Fruit fly (Drosophila melanogaster): ENCODE measurements around the gene Gr33a.

Gr33a gene

DNA sequence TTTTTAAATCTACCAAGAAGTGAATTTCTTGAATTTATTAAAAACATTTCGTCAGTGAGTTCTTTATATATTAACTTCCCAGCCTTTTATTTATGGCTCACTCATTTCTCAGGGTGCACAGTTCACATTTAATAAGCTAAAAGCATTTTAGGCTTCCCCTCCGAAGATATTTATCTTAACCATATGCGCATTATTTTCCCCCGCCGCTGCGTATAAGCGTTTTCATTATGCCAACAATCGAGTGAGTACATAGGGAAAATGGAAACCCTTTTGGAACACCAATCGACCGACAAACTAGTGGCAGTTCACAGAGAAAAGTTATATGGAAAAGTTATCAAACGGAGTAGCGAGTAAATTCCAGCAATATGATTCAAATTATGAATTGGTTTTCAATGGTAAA is at the start of gene Gr33a:
TSS of gene Gr33a (plus strand) at position 301 of the 400 bp plus-strand sequence.
- TF ChIP-seq psq (optimal IDR thresholded peaks at IDR 0.05) (no peak), insv (optimal IDR thresholded peaks at IDR 0.05) (no peak)

DNA sequence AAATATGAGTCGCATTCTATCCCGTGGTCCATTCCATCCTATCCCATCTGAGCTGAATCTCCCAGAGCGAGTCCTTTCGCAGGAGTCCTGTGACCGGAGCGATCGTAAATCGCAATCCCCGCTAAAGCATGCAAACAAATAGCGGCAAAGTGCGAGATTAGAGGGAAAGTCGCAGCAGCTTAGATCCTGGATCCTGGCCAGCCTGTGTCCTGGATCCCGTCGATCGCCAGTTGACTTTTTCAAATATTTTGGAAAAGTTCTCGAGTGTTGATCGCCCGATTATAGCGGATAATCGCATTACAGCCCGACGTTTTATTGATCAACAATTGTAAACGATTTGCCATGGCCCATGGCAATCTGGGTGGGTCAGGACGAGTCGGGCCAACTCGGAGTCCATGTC is 48.7 kb upstream of the Gr33a start:
- TF ChIP-seq Sin3A (optimal IDR thresholded peaks at IDR 0.05) (no peak), insv (optimal IDR thresholded peaks at IDR 0.05) (no peak), Myc (optimal IDR thresholded peaks at IDR 0.05) (no peak), ttk (optimal IDR thresholded peaks at IDR 0.05) (no peak), psq (optimal IDR thresholded peaks at IDR 0.05) (no peak), h (optimal IDR thresholded peaks at IDR 0.05) (no peak)

DNA sequence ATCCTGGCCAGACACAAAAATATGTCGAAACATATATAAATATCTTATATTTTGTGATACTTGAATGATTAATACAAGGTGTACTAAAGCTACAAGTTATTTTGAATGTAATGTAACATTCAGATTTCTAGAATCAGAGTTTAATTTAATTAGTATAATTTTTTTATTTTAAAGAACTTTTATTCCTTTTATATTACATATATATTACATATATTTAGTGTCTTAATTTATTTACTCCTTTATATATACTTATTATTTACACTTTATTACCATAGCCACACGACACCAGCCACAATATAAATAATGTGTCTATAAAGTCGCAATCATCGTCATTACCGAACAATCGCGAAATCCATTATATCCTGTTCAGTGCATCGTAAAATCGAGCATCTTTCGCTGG is 46.3 kb upstream of the Gr33a start, which contains the start of gene Pex19:
TSS of gene Pex19 (plus strand) at position 301 of the 400 bp plus-strand sequence.
- TF ChIP-seq psq (optimal IDR thresholded peaks at IDR 0.05) (no peak), Sin3A (optimal IDR thresholded peaks at IDR 0.05) (no peak), insv (optimal IDR thresholded peaks at IDR 0.05) (no peak), h (optimal IDR thresholded peaks at IDR 0.05) (no peak), ttk (optimal IDR thresholded peaks at IDR 0.05) (no peak), Myc (optimal IDR thresholded peaks at IDR 0.05) (no peak)

DNA sequence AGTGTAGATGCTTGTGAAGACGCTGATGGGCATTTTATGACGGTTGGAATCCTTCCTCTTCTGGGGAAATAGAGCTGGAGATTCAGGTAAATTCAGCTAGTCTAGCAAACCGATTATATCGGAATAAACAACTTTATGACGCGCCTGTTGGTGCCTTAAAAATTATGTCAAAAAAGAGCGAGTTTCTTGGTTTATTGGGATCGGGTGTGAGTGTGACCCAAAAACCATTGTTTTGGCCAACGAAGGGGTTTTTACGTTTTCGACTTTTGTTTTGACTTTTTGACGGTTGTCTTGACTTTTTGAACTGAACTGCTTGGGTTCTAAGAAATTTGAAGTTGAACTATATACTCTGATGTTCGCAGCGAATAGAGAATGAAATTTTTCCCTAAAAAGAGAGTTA is 45.8 kb upstream of the Gr33a start:
- no peak for TF ChIP-seq insv (optimal IDR thresholded peaks at IDR 0.05)
- TF ChIP-seq Myc (optimal IDR thresholded peaks at IDR 0.05): no peak
- TF ChIP-seq Sin3A (optimal IDR thresholded peaks at IDR 0.05): no peak
- TF ChIP-seq psq (optimal IDR thresholded peaks at IDR 0.05): no peak
- TF ChIP-seq h (optimal IDR thresholded peaks at IDR 0.05): no peak
- TF ChIP-seq ttk (optimal IDR thresholded peaks at IDR 0.05): no peak

DNA sequence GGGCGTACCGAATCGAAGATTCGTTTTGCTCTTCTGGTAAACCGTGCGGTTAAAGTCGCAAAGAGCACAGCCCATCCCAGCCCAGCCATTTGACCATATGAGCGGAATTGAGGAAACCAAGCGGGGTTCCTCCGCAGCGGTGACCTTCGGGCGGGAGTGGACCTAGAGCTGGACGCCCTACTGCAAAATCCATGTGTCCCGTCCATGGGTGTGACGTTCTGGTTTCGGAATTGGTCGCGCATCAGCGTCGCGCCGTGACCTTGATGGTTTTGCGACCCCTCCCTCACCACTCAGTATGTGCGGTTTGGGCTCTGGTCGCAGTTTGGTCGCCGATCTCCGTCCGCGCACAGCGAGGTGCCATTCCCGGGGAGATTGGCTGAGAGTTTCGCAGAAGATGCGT is 45.1 kb upstream of the Gr33a start:
- TF ChIP-seq h (optimal IDR thresholded peaks at IDR 0.05) (no peak), insv (optimal IDR thresholded peaks at IDR 0.05) (no peak), Sin3A (optimal IDR thresholded peaks at IDR 0.05) (no peak), Myc (optimal IDR thresholded peaks at IDR 0.05) (no peak), psq (optimal IDR thresholded peaks at IDR 0.05) (no peak), ttk (optimal IDR thresholded peaks at IDR 0.05) (no peak)

DNA sequence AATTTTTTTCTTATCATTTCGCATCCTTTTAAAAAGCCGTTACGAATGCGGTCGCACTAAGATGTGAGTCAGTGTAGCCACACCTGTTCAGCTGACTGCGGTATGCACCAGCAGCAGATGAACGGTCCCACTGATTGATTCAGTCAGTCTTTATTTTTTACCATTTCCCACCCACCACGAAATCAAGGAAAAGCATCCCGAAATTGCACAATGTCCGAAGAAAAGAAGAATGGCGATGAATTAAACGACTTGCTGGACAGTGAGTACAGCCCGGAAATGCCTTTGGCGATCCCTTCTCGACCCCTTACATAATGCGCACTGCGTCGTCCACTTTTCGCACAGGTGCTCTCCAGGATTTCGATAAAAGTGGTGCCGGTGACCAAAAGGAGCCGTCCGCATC is 44.2 kb upstream of the Gr33a start:
- no peak for TF ChIP-seq Sin3A (optimal IDR thresholded peaks at IDR 0.05)
- no peak for TF ChIP-seq h (optimal IDR thresholded peaks at IDR 0.05)
- no peak for TF ChIP-seq psq (optimal IDR thresholded peaks at IDR 0.05)
- TF ChIP-seq insv (optimal IDR thresholded peaks at IDR 0.05): no peak
- no peak for TF ChIP-seq ttk (optimal IDR thresholded peaks at IDR 0.05)
- no peak for TF ChIP-seq Myc (optimal IDR thresholded peaks at IDR 0.05)

DNA sequence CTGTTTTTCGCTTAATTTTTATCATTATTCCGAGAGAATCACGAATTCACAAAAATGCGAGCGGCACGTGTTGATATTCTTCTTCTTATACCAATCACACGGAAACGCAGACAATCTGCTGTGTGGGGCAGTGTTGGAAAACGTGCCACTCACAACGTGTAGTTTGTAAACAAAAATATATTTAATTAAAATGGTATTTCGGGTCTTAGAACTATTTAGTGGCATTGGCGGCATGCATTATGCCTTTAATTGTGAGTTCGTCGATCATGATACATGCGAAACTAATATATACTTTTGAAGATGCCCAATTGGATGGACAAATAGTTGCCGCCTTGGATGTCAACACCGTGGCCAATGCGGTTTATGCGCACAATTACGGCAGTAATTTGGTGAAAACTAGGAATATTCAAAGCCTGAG is 41.4 kb upstream of the Gr33a start, which contains the start of the genes CG6712 and Mt2:
TSS of gene CG6712 (minus strand) at position 116 of the 418 bp plus-strand sequence.
TSS of gene Mt2 (plus strand) at position 130 of the 418 bp plus-strand sequence.
- TF ChIP-seq insv (optimal IDR thresholded peaks at IDR 0.05) (no peak), Sin3A (optimal IDR thresholded peaks at IDR 0.05) (no peak), h (optimal IDR thresholded peaks at IDR 0.05) (no peak), psq (optimal IDR thresholded peaks at IDR 0.05) (no peak), Myc (optimal IDR thresholded peaks at IDR 0.05) (no peak), ttk (optimal IDR thresholded peaks at IDR 0.05) (no peak)

DNA sequence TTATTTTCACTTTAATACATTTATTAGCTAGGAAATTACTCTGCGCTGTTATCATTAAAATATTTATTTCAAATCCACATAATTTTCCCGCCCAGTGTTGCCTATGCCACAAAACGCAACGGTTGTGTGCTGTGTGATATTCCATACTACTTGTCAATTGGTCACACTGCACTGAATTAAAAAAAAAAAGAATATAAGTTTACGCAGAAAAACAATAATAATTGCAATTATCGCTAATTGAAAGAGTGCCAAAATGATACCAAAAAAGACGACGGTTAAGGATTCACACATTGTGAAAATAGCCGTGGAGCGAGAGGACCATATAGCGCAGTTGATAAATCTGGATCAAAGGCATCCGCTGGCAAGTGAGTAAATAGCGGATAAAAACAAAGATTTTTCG is 40.1 kb upstream of the Gr33a start, which contains the start of gene Ced-12:
TSS of gene Ced-12 (plus strand) at position 141 of the 400 bp plus-strand sequence.
- TF ChIP-seq Myc (optimal IDR thresholded peaks at IDR 0.05): no peak
- TF ChIP-seq Sin3A (optimal IDR thresholded peaks at IDR 0.05): no peak
- no peak for TF ChIP-seq h (optimal IDR thresholded peaks at IDR 0.05)
- TF ChIP-seq insv (optimal IDR thresholded peaks at IDR 0.05): no peak
- TF ChIP-seq psq (optimal IDR thresholded peaks at IDR 0.05): no peak
- no peak for TF ChIP-seq ttk (optimal IDR thresholded peaks at IDR 0.05)

DNA sequence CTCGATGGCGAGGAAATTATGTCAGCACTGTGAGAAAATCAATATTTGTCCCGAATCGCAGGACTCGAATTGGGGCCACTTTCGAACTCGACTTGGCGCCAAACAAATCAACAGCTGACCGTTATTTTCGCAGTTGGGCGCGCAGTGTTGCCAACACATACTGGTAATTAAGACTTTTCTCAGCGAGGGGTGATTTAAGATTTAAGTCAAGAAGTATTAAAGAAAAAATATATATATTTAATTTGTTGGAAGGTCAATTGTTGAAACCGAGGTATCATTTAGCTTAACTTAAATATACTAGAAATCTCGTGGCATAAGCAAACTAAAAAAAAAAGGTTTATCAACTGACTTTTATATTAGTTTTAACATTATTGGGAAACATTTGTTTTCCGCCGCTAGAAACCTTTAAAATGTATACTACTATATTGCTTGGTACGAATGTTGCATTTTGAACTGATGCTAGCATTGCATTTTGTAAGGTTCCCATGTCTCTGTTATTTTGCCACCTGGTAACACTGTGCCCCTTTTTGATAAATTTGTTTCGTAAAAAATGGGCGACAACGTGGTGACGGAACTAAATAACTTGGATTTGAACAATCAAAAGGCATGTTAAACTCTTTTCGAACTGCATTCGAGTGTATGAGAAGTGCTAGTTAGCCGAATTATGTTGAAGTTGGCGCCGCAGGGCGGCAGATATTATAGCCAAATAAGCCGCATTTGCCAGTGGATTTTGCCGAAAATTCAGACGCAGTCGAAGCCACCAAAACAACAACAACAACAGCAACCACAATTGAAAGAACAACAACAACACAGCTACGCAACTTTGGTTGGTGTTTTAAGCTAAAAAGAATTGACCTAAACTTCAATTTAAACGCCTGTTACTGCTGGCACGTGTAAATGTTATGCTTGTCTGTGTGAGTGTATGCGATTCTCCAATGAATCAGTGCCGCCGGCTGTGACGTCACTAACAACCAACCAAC is 34.3 kb upstream of the Gr33a start, which contains the start of the genes Patsas and ThrRS:
TSS of gene Patsas (minus strand) at position 55 of the 980 bp plus-strand sequence.
TSS of gene ThrRS (plus strand) at position 521 of the 980 bp plus-strand sequence.
- TF ChIP-seq h (optimal IDR thresholded peaks at IDR 0.05) (no peak), psq (optimal IDR thresholded peaks at IDR 0.05) (no peak), Myc (optimal IDR thresholded peaks at IDR 0.05) (no peak), ttk (optimal IDR thresholded peaks at IDR 0.05) (no peak), insv (optimal IDR thresholded peaks at IDR 0.05) (no peak), Sin3A (optimal IDR thresholded peaks at IDR 0.05) (no peak)

DNA sequence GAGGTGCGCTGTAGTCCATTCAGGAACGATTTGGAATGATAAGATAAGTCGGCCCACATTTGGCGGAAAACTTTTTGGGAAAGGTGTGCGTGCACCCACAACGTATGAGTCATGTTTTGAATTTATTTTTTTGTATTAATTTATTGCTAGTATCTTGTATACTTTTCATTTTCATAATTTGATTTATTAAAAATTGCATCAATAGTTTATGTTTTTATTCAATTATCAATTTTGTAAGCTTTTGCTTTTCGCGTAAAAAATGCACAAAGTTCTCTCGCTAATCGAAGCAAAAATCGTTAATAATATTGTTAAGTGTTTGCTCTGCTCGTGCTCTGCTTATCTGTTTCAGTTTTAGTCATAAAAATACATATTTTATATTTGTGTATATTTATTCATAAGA is 30.7 kb upstream of the Gr33a start:
- TF ChIP-seq Myc (optimal IDR thresholded peaks at IDR 0.05): no peak
- no peak for TF ChIP-seq Sin3A (optimal IDR thresholded peaks at IDR 0.05)
- TF ChIP-seq ttk (optimal IDR thresholded peaks at IDR 0.05): no peak
- no peak for TF ChIP-seq h (optimal IDR thresholded peaks at IDR 0.05)
- TF ChIP-seq insv (optimal IDR thresholded peaks at IDR 0.05): no peak
- no peak for TF ChIP-seq psq (optimal IDR thresholded peaks at IDR 0.05)

DNA sequence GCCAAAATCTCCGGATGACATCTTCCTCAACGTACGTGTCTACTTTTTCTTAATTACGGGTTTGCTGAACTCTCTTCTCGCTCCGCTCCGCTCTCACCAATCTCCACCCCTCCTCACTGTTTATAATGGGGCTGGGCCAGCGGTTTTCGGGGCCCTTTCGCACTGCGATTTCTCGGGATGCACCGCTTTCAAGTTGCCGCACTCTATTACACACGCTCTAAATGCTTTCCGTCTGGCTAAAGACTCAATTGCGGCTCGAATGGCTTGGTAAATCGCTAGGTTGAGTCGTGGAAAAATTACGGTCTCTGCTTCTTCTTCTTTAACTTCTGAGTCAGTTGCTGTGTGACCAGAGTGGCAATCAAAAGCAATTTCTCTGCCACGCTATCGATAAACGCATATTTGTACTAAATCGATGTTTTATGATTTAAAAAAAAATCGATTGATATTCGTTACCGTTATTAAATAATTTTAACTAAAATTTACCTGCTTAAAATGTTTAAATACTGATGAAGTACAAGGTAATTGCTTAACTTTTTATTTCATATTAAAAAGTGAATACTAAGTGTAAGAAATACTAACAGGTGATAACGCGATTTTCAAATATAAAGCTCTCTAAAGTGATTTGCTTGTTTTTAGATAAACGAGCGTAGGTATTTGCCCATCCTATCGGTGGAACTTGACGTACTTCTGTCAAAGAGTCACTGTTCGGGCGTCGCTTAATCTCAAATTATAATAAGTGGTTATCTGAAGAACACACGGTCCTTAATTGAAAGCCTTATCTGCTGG is 28.8 kb upstream of the Gr33a start, which contains the start of the genes Rab6 and Phae1:
TSS of gene Rab6 (minus strand) at position 338 of the 786 bp plus-strand sequence.
TSS of gene Phae1 (plus strand) at position 639 of the 786 bp plus-strand sequence.
- TF ChIP-seq Sin3A (optimal IDR thresholded peaks at IDR 0.05) (no peak), ttk (optimal IDR thresholded peaks at IDR 0.05) (no peak), psq (optimal IDR thresholded peaks at IDR 0.05) (no peak), Myc (optimal IDR thresholded peaks at IDR 0.05) (no peak), insv (optimal IDR thresholded peaks at IDR 0.05) (no peak), h (optimal IDR thresholded peaks at IDR 0.05) (no peak)

Data from Kc167 (cell line).